Fruit fly (Drosophila melanogaster) whole organism, embryonic: ENCODE data around the gene CG42656.

Experiments
- Bdp1 ChIP-seq: fragments of 200-800 bp; sonication (Bioruptor generic); optimal IDR thresholded peaks from 3 replicates; lab custom pipeline; 2016; ENCODE audit warnings: missing biosample characterization, missing genetic modification characterization
- CG10654 ChIP-seq: fragments of 200-800 bp; sonication (Bioruptor generic); optimal IDR thresholded peaks from 2 replicates; lab custom pipeline; 2016; ENCODE audit warnings: missing biosample characterization, missing genetic modification characterization
- CG11247 ChIP-seq: fragments of 200-800 bp; sonication (Bioruptor generic); IDR thresholded peaks from 2 replicates; pipeline ENCODE4 v1.3.6; 2022; ENCODE audit warnings: missing biosample characterization, missing genetic modification characterization
- CG12071 ChIP-seq: fragments of 200-800 bp; sonication (Bioruptor generic); optimal IDR thresholded peaks from 3 replicates; lab custom pipeline; 2018; ENCODE audit warnings: missing biosample characterization, mild to moderate bottlenecking, missing genetic modification characterization
- CG13287 ChIP-seq: fragments of 200-800 bp; sonication (Bioruptor generic); IDR thresholded peaks from 2 replicates; pipeline ENCODE4 v1.3.6; 2022; ENCODE audit warnings: missing biosample characterization, missing genetic modification characterization; ENCODE audit not compliant: partially characterized antibody
- CG13894 ChIP-seq: fragments of 200-800 bp; sonication (Bioruptor generic); optimal IDR thresholded peaks from 3 replicates; lab custom pipeline; 2018; ENCODE audit warnings: missing biosample characterization, mild to moderate bottlenecking, missing genetic modification characterization, moderate library complexity
- CG14014 ChIP-seq: fragments of 200-800 bp; sonication (Bioruptor generic); IDR thresholded peaks from 2 replicates; pipeline ENCODE4 v1.3.6; 2022; ENCODE audit warnings: missing biosample characterization, missing genetic modification characterization
- CG15011 ChIP-seq: fragments of 200-800 bp; sonication (Bioruptor generic); optimal IDR thresholded peaks from 3 replicates; lab custom pipeline; 2018; ENCODE audit warnings: missing biosample characterization, mild to moderate bottlenecking, missing genetic modification characterization
- CG17385 ChIP-seq: fragments of 200-800 bp; sonication (Bioruptor generic); optimal IDR thresholded peaks from 3 replicates; lab custom pipeline; 2018; ENCODE audit warnings: missing biosample characterization, mild to moderate bottlenecking, missing genetic modification characterization
- CG18011 ChIP-seq: fragments of 200-800 bp; sonication (Bioruptor generic); optimal IDR thresholded peaks from 2 replicates; lab custom pipeline; 2017; ENCODE audit warnings: missing biosample characterization, missing genetic modification characterization, mild to moderate bottlenecking, moderate library complexity, missing genotype
- CG18619 ChIP-seq: fragments of 200-800 bp; sonication (Bioruptor generic); optimal IDR thresholded peaks from 3 replicates; lab custom pipeline; 2017; ENCODE audit warnings: missing biosample characterization, mild to moderate bottlenecking, missing genetic modification characterization
- CG2129 ChIP-seq: fragments of 200-800 bp; sonication (Bioruptor generic); IDR thresholded peaks from 2 replicates; pipeline ENCODE4 v1.3.6; 2022; ENCODE audit warnings: missing biosample characterization, missing genetic modification characterization; ENCODE audit not compliant: partially characterized antibody
- CG2202 ChIP-seq: fragments of 200-800 bp; sonication (Bioruptor generic); optimal IDR thresholded peaks from 2 replicates; lab custom pipeline; 2018; ENCODE audit warnings: missing biosample characterization, mild to moderate bottlenecking, missing genetic modification characterization
- CG31224 ChIP-seq: fragments of 200-800 bp; sonication (Bioruptor generic); IDR thresholded peaks from 2 replicates; pipeline ENCODE4 v1.3.6; 2022; ENCODE audit warnings: missing biosample characterization, missing genetic modification characterization
- CG3847 ChIP-seq: fragments of 200-800 bp; sonication (Bioruptor generic); IDR thresholded peaks from 2 replicates; pipeline ENCODE4 v1.3.6; 2022; ENCODE audit warnings: missing biosample characterization, missing genetic modification characterization
- CG42726 ChIP-seq: fragments of 200-800 bp; sonication (Bioruptor generic); IDR thresholded peaks from 2 replicates; pipeline ENCODE4 v1.3.6; 2022; ENCODE audit warnings: missing biosample characterization, missing genetic modification characterization; ENCODE audit not compliant: partially characterized antibody
- CG4820 ChIP-seq: fragments of 200-800 bp; sonication (Bioruptor generic); optimal IDR thresholded peaks from 3 replicates; lab custom pipeline; 2016; ENCODE audit warnings: missing biosample characterization, missing genetic modification characterization
- CG6791 ChIP-seq: fragments of 200-800 bp; sonication (Bioruptor generic); IDR thresholded peaks from 3 replicates; pipeline ENCODE4 v1.3.6; 2022; ENCODE audit warnings: missing biosample characterization, missing genetic modification characterization; ENCODE audit not compliant: partially characterized antibody
- CG9817 ChIP-seq: fragments of 200-800 bp; sonication (Bioruptor generic); optimal IDR thresholded peaks from 2 replicates; lab custom pipeline; 2018; ENCODE audit warnings: missing biosample characterization, mild to moderate bottlenecking, missing genetic modification characterization, moderate library complexity
- CG9932 ChIP-seq: fragments of 200-800 bp; sonication (Bioruptor generic); IDR thresholded peaks from 2 replicates; pipeline ENCODE4 v1.3.6; 2022; ENCODE audit warnings: missing biosample characterization, missing genetic modification characterization
- Elba2 ChIP-seq: fragments of 200-800 bp; sonication (Bioruptor generic); optimal IDR thresholded peaks from 3 replicates; lab custom pipeline; 2016; ENCODE audit warnings: missing biosample characterization, missing genetic modification characterization
- Fer1 ChIP-seq: fragments of 200-800 bp; sonication (Bioruptor generic); optimal IDR thresholded peaks from 2 replicates; lab custom pipeline; 2017; ENCODE audit warnings: missing biosample characterization, mild to moderate bottlenecking, missing genetic modification characterization
- HLH4C ChIP-seq: fragments of 200-800 bp; sonication (Bioruptor generic); IDR thresholded peaks from 3 replicates; pipeline ENCODE4 v1.3.6; 2022; ENCODE audit warnings: missing biosample characterization, missing genetic modification characterization; ENCODE audit not compliant: partially characterized antibody
- MTF-1 ChIP-seq: fragments of 200-800 bp; sonication (Bioruptor generic); optimal IDR thresholded peaks from 2 replicates; lab custom pipeline; 2018; ENCODE audit warnings: missing biosample characterization, mild to moderate bottlenecking, missing genetic modification characterization, borderline replicate concordance
- Myb ChIP-seq: fragments of 200-800 bp; sonication (Bioruptor generic); optimal IDR thresholded peaks from 2 replicates; lab custom pipeline; 2016; ENCODE audit warnings: missing biosample characterization, missing genetic modification characterization
- NC2α ChIP-seq: fragments of 200-800 bp; sonication (Bioruptor generic); optimal IDR thresholded peaks from 2 replicates; lab custom pipeline; 2016; ENCODE audit warnings: missing biosample characterization, missing genetic modification characterization
- Oli ChIP-seq: fragments of 200-800 bp; sonication (Bioruptor generic); optimal IDR thresholded peaks from 2 replicates; lab custom pipeline; 2018; ENCODE audit warnings: missing biosample characterization, mild to moderate bottlenecking, missing genetic modification characterization, moderate library complexity
- Ptx1 ChIP-seq: fragments of 200-800 bp; sonication (Bioruptor generic); IDR thresholded peaks from 2 replicates; pipeline ENCODE4 v1.3.6; 2022; ENCODE audit warnings: missing biosample characterization, missing genetic modification characterization
- Spps ChIP-seq: fragments of 200-800 bp; sonication (Bioruptor generic); optimal IDR thresholded peaks from 2 replicates; lab custom pipeline; 2018; ENCODE audit warnings: missing biosample characterization, mild to moderate bottlenecking, missing genetic modification characterization
- Sry-δ ChIP-seq: fragments of 200-800 bp; sonication (Bioruptor generic); optimal IDR thresholded peaks from 2 replicates; lab custom pipeline; 2016; ENCODE audit warnings: missing biosample characterization, missing genetic modification characterization
- ab ChIP-seq: fragments of 200-800 bp; sonication (Bioruptor generic); optimal IDR thresholded peaks from 2 replicates; lab custom pipeline; 2016; ENCODE audit warnings: missing biosample characterization, missing genetic modification characterization
- al ChIP-seq: fragments of 200-800 bp; sonication (Bioruptor generic); IDR thresholded peaks from 2 replicates; pipeline ENCODE4 v1.3.6; 2022; ENCODE audit warnings: missing biosample characterization, missing genetic modification characterization
- ash1 ChIP-seq: fragments of 200-800 bp; sonication (Bioruptor generic); optimal IDR thresholded peaks from 2 replicates; lab custom pipeline; 2018; ENCODE audit warnings: missing biosample characterization, mild to moderate bottlenecking, missing genetic modification characterization
- chif ChIP-seq, 2 experiments: fragments of 200-800 bp; sonication (Bioruptor generic); optimal IDR thresholded peaks; 3 replicates each; lab custom pipeline; 2016; ENCODE audit warnings: missing biosample characterization in 2 of 2, missing genetic modification characterization in 2 of 2
- dm ChIP-seq: fragments of 200-800 bp; sonication (Bioruptor generic); optimal IDR thresholded peaks from 3 replicates; lab custom pipeline; 2016; ENCODE audit warnings: missing biosample characterization, missing genetic modification characterization
- gcm2 ChIP-seq: fragments of 200-800 bp; sonication (Bioruptor generic); optimal IDR thresholded peaks from 2 replicates; lab custom pipeline; 2016; ENCODE audit warnings: missing biosample characterization, missing genetic modification characterization
- gsb-n ChIP-seq: fragments of 200-800 bp; sonication (Bioruptor generic); optimal IDR thresholded peaks from 3 replicates; lab custom pipeline; 2018; ENCODE audit warnings: missing biosample characterization, mild to moderate bottlenecking, missing genetic modification characterization
- inv ChIP-seq: fragments of 200-800 bp; sonication (Bioruptor generic); IDR thresholded peaks from 2 replicates; pipeline ENCODE4 v1.3.6; 2022; ENCODE audit warnings: missing biosample characterization, missing genetic modification characterization; ENCODE audit not compliant: partially characterized antibody
- klu ChIP-seq: fragments of 200-800 bp; sonication (Bioruptor generic); IDR thresholded peaks from 2 replicates; pipeline ENCODE4 v1.3.6; 2022; ENCODE audit warnings: missing biosample characterization, missing genetic modification characterization
- lbe ChIP-seq: fragments of 200-800 bp; sonication (Bioruptor generic); optimal IDR thresholded peaks from 2 replicates; lab custom pipeline; 2016; ENCODE audit warnings: missing biosample characterization, mild to moderate bottlenecking, missing genetic modification characterization
- mam ChIP-seq: fragments of 200-800 bp; sonication (Bioruptor generic); optimal IDR thresholded peaks from 3 replicates; lab custom pipeline; 2016; ENCODE audit warnings: missing biosample characterization, missing genetic modification characterization
- nom ChIP-seq: fragments of 200-800 bp; sonication (Bioruptor generic); optimal IDR thresholded peaks from 2 replicates; lab custom pipeline; 2017; ENCODE audit warnings: missing biosample characterization, missing genetic modification characterization, mild to moderate bottlenecking, moderate library complexity, missing genetic modification reagents
- pfk ChIP-seq: fragments of 200-800 bp; sonication (Bioruptor generic); optimal IDR thresholded peaks from 2 replicates; lab custom pipeline; 2018; ENCODE audit warnings: missing biosample characterization, mild to moderate bottlenecking, missing genetic modification characterization, moderate library complexity
- repo ChIP-seq: fragments of 200-800 bp; sonication (Bioruptor generic); optimal IDR thresholded peaks from 2 replicates; lab custom pipeline; 2016; ENCODE audit warnings: missing biosample characterization, missing genetic modification characterization
- slp2 ChIP-seq: fragments of 200-800 bp; sonication (Bioruptor generic); optimal IDR thresholded peaks from 2 replicates; lab custom pipeline; 2016; ENCODE audit warnings: missing biosample characterization, missing genetic modification characterization
- ssp ChIP-seq: fragments of 200-800 bp; sonication (Bioruptor generic); IDR thresholded peaks from 2 replicates; pipeline ENCODE4 v1.3.6; 2022; ENCODE audit warnings: missing biosample characterization, missing genetic modification characterization
- sug ChIP-seq: fragments of 200-800 bp; optimal IDR thresholded peaks from 2 replicates; lab custom pipeline; 2019; ENCODE audit warnings: missing biosample characterization, mild to moderate bottlenecking, missing genetic modification characterization, moderate library complexity
- tgo ChIP-seq: fragments of 200-800 bp; sonication (Bioruptor generic); IDR thresholded peaks from 3 replicates; pipeline ENCODE4 v1.3.6; 2022; ENCODE audit warnings: missing biosample characterization, missing genetic modification characterization
- unpg ChIP-seq: fragments of 200-800 bp; sonication (Bioruptor generic); optimal IDR thresholded peaks from 3 replicates; lab custom pipeline; 2018; ENCODE audit warnings: missing biosample characterization, mild to moderate bottlenecking, missing genetic modification characterization, moderate library complexity

Gene CG42656

dm6 chr3R:7474616-7475120, 18.4 kb downstream of the CG42656 start (continued):
- TF ChIP-seq Fer1 (GFP tag; lab: Kevin White, UChicago): peak; percentile 85
- TF ChIP-seq Ptx1 (GFP tag; lab: Robert Waterston, UW): peak; percentile 58
- TF ChIP-seq CG3847 (GFP tag; lab: Robert Waterston, UW): peak; percentile 58; the same call in 1 of the 2 replicates
- peak; percentile 51 for TF ChIP-seq unpg (GFP tag; lab: Kevin White, UChicago)
- TF ChIP-seq CG6791 (GFP tag; lab: Robert Waterston, UW): peak; percentile 100
- peak; percentile 99 for TF ChIP-seq Bdp1 (GFP tag; lab: Kevin White, UChicago)
- TF ChIP-seq MTF-1 (GFP tag; lab: Kevin White, UChicago): peak; percentile 58
- peak; percentile 54 for TF ChIP-seq CG18619 (GFP tag; lab: Kevin White, UChicago)
- TF ChIP-seq CG2202 (tag; lab: Kevin White, UChicago): peak; percentile 9
- peak; percentile 95 for TF ChIP-seq sug (tag; lab: Kevin White, UChicago)
- 0 out of 2 replicates have a peak, but pooled peaks have one; percentile 14 for TF ChIP-seq ssp (GFP tag; lab: Robert Waterston, UW)
- TF ChIP-seq CG10654 (GFP tag; lab: Kevin White, UChicago): peak; percentile 22
- peak; percentile 63; the same call in 1 of the 2 replicates for TF ChIP-seq klu (GFP tag; lab: Robert Waterston, UW)
- TF ChIP-seq ab (GFP tag; lab: Kevin White, UChicago): no peak
- TF ChIP-seq Sry-δ (GFP tag; lab: Kevin White, UChicago): no peak
- TF ChIP-seq CG11247 (GFP tag; lab: Robert Waterston, UW): 0 out of 2 replicates have a peak, but pooled peaks have one; percentile 35
- peak; percentile 91 for TF ChIP-seq nom
- TF ChIP-seq al (GFP tag; lab: Robert Waterston, UW): peak; percentile 44; the same call in 1 of the 2 replicates
- no peak for TF ChIP-seq gcm2 (GFP tag; lab: Kevin White, UChicago)
- TF ChIP-seq slp2 (GFP tag; lab: Kevin White, UChicago): peak; percentile 37
- no peak for TF ChIP-seq Myb
- peak; percentile 86 for TF ChIP-seq inv (GFP tag; lab: Robert Waterston, UW)
- peak; percentile 84 for TF ChIP-seq CG12071 (GFP tag; lab: Kevin White, UChicago)
- peak; percentile 1 for TF ChIP-seq Elba2 (GFP tag; lab: Kevin White, UChicago)
- TF ChIP-seq CG17385 (GFP tag; lab: Kevin White, UChicago): peak; percentile 24
- TF ChIP-seq CG9817 (tag; lab: Kevin White, UChicago): peak; percentile 48
- TF ChIP-seq CG9932 (GFP tag; lab: Robert Waterston, UW): peak; percentile 63
- TF ChIP-seq gsb-n (tag; lab: Kevin White, UChicago): peak; percentile 52
- TF ChIP-seq CG42726 (GFP tag; lab: Robert Waterston, UW): peak; percentile 98
- TF ChIP-seq CG13287 (GFP tag; lab: Robert Waterston, UW): peak; percentile 72
- TF ChIP-seq Oli (tag; lab: Kevin White, UChicago): peak; percentile 12
- no peak for TF ChIP-seq CG18011 (GFP tag; lab: Kevin White, UChicago)
- TF ChIP-seq dm (GFP tag; lab: Kevin White, UChicago): peak; percentile 35
- peak; percentile 12 for TF ChIP-seq ash1 (GFP tag; lab: Kevin White, UChicago)
- TF ChIP-seq lbe (GFP tag; lab: Kevin White, UChicago): no peak
- TF ChIP-seq CG15011 (GFP tag; lab: Kevin White, UChicago): peak; percentile 37
- TF ChIP-seq chif (GFP tag; optimal IDR thresholded peaks at IDR 0.05; lab: Kevin White, UChicago): peak in 1 of 2 experiments; percentile 39
- TF ChIP-seq pfk: peak; percentile 82
- TF ChIP-seq NC2α (GFP tag; lab: Kevin White, UChicago): peak; percentile 41
- TF ChIP-seq mam (GFP tag; lab: Kevin White, UChicago): no peak
- peak; percentile 63; the same call in 2 of the 3 replicates for TF ChIP-seq tgo (GFP tag; lab: Robert Waterston, UW)
- TF ChIP-seq Spps (tag; lab: Kevin White, UChicago): peak; percentile 17
- peak; percentile 67 for TF ChIP-seq CG14014 (GFP tag; lab: Robert Waterston, UW)
- peak; percentile 24; the same call in 1 of the 2 replicates for TF ChIP-seq CG31224 (GFP tag; lab: Robert Waterston, UW)
- TF ChIP-seq repo (GFP tag; lab: Kevin White, UChicago): peak; percentile 62
- peak; percentile 97 for TF ChIP-seq CG13894 (tag; lab: Kevin White, UChicago)
- peak; percentile 44 for TF ChIP-seq CG2129
- peak; percentile 96 for TF ChIP-seq HLH4C
- no peak for TF ChIP-seq CG4820 (GFP tag; lab: Kevin White, UChicago)
